Fruit fly (Drosophila melanogaster) whole organism, wandering third instar larva: ENCODE results near the gene Dhrs4.

Source experiments
- Abd-B ChIP-seq: fragments of >200 bp; optimal IDR thresholded peaks from 2 replicates; lab custom pipeline; 2017; ENCODE audit warnings: missing biosample characterization, missing genetic modification characterization
- CG32264 ChIP-seq: fragments of 200-800 bp; sonication (Bioruptor generic); optimal IDR thresholded peaks from 2 replicates; lab custom pipeline; 2016; ENCODE audit warnings: missing biosample characterization, missing genetic modification characterization
- CG9705 ChIP-seq: fragments of 200-800 bp; sonication (Bioruptor generic); optimal IDR thresholded peaks from 2 replicates; lab custom pipeline; 2018; ENCODE audit warnings: missing biosample characterization, mild to moderate bottlenecking, missing genetic modification characterization
- CrebA ChIP-seq: fragments of 200-800 bp; sonication (Bioruptor generic); optimal IDR thresholded peaks from 2 replicates; lab custom pipeline; 2016; ENCODE audit warnings: missing biosample characterization, mild to moderate bottlenecking, missing genetic modification characterization, borderline replicate concordance
- Dfd ChIP-seq: fragments of >200 bp; optimal IDR thresholded peaks from 2 replicates; lab custom pipeline; 2017; ENCODE audit warnings: missing biosample characterization, missing genetic modification characterization
- Dif ChIP-seq: fragments of 200-275, 200-300 bp; sonication (Bioruptor generic); optimal IDR thresholded peaks from 2 replicates; lab custom pipeline; 2018; ENCODE audit warnings: missing biosample characterization, missing genetic modification characterization; ENCODE audit not compliant: partially characterized antibody
- GATAd ChIP-seq: sonication (Bioruptor generic); optimal IDR thresholded peaks from 2 replicates; lab custom pipeline; 2016; ENCODE audit warnings: missing biosample characterization, missing genetic modification characterization
- HLH106 ChIP-seq: fragments of 200-800 bp; optimal IDR thresholded peaks from 3 replicates; lab custom pipeline; 2019; ENCODE audit warnings: missing biosample characterization, mild to moderate bottlenecking, missing genetic modification characterization, moderate library complexity
- Hnf4 ChIP-seq: fragments of 200-800 bp; sonication (Bioruptor generic); optimal IDR thresholded peaks from 2 replicates; lab custom pipeline; 2016; ENCODE audit warnings: missing biosample characterization, mild to moderate bottlenecking, missing genetic modification characterization
- Hr78 ChIP-seq: fragments of >200 bp; optimal IDR thresholded peaks from 2 replicates; lab custom pipeline; 2017; ENCODE audit warnings: missing biosample characterization, missing genetic modification characterization
- Hr83 ChIP-seq: fragments of 200-300 bp; sonication (Bioruptor generic); optimal IDR thresholded peaks from 2 replicates; lab custom pipeline; 2016; ENCODE audit warnings: missing biosample characterization, mild to moderate bottlenecking, missing genetic modification characterization, moderate library complexity; ENCODE audit not compliant: poor library complexity, severe bottlenecking
- Jra ChIP-seq: sonication (Bioruptor generic); optimal IDR thresholded peaks from 2 replicates; lab custom pipeline; 2016; ENCODE audit warnings: missing biosample characterization, missing genetic modification characterization
- Mio ChIP-seq: sonication (Bioruptor generic); optimal IDR thresholded peaks from 2 replicates; lab custom pipeline; 2016; ENCODE audit warnings: missing biosample characterization, missing genetic modification characterization
- Myc ChIP-seq: fragments of >200 bp; optimal IDR thresholded peaks from 2 replicates; lab custom pipeline; 2017
- N ChIP-seq: fragments of >200 bp; optimal IDR thresholded peaks from 2 replicates; lab custom pipeline; 2018; ENCODE audit warnings: missing biosample characterization, missing external identifiers, missing genetic modification characterization
- OdsH ChIP-seq: fragments of 200-800 bp; sonication (Bioruptor generic); optimal IDR thresholded peaks from 2 replicates; lab custom pipeline; 2016; ENCODE audit warnings: missing biosample characterization, mild to moderate bottlenecking, missing genetic modification characterization
- Rel ChIP-seq, 2 experiments: fragments of 200-800 bp; sonication (Bioruptor generic) in 1 of 2; optimal IDR thresholded peaks; 2 replicates in 1 of 2; 3 replicates in 1 of 2; lab custom pipeline; 2016 to 2019; ENCODE audit warnings: mild to moderate bottlenecking in 2 of 2, missing biosample characterization in 2 of 2, missing genetic modification characterization in 2 of 2, moderate library complexity in 1 of 2
- Sp1 ChIP-seq: fragments of 200-800 bp; sonication (Bioruptor generic); optimal IDR thresholded peaks from 3 replicates; lab custom pipeline; 2019; ENCODE audit warnings: missing biosample characterization, mild to moderate bottlenecking, missing genetic modification characterization, moderate library complexity
- Vsx2 ChIP-seq: fragments of 200-300, 225-300 bp; sonication (Bioruptor generic); optimal IDR thresholded peaks from 2 replicates; lab custom pipeline; 2018; ENCODE audit warnings: missing biosample characterization, missing genetic modification characterization; ENCODE audit not compliant: partially characterized antibody
- br ChIP-seq: fragments of 200-800 bp; sonication (Bioruptor generic); optimal IDR thresholded peaks from 2 replicates; lab custom pipeline; 2016; ENCODE audit warnings: missing biosample characterization, missing genetic modification characterization
- brk ChIP-seq: fragments of 200-800 bp; sonication (Bioruptor generic); optimal IDR thresholded peaks from 2 replicates; lab custom pipeline; 2016; ENCODE audit warnings: missing biosample characterization, mild to moderate bottlenecking, missing genetic modification characterization
- dl ChIP-seq, 2 experiments: fragments of 175-275, 200-275 bp in 1 of 2; fragments of 200-275 bp in 1 of 2; sonication (Bioruptor generic); optimal IDR thresholded peaks; lab custom pipeline; 2018; ENCODE audit warnings: mild to moderate bottlenecking in 2 of 2, missing biosample characterization in 2 of 2, missing genetic modification characterization in 2 of 2, moderate library complexity in 2 of 2; ENCODE audit not compliant: partially characterized antibody in 2 of 2, insufficient read depth in 1 of 2
- dmrt93B ChIP-seq: fragments of 200-800 bp; sonication (Bioruptor generic); optimal IDR thresholded peaks from 2 replicates; lab custom pipeline; 2018; ENCODE audit warnings: missing biosample characterization, mild to moderate bottlenecking, missing genetic modification characterization
- dsf ChIP-seq: sonication (Bioruptor generic); optimal IDR thresholded peaks from 2 replicates; lab custom pipeline; 2016; ENCODE audit warnings: missing biosample characterization, missing genetic modification characterization, borderline replicate concordance
- ey ChIP-seq: fragments of 200-800 bp; sonication (Bioruptor generic); optimal IDR thresholded peaks from 2 replicates; lab custom pipeline; 2016; ENCODE audit warnings: missing biosample characterization, missing genetic modification characterization
- foxo ChIP-seq, 2 experiments: fragments of 200-800 bp; sonication (Bioruptor generic); optimal IDR thresholded peaks; 2 replicates in 1 of 2; 3 replicates in 1 of 2; lab custom pipeline; 2016 to 2017; ENCODE audit warnings: missing biosample characterization in 2 of 2, missing genetic modification characterization in 2 of 2
- fru ChIP-seq: fragments of 200-800 bp; sonication (Bioruptor generic); optimal IDR thresholded peaks from 3 replicates; lab custom pipeline; 2016; ENCODE audit warnings: missing biosample characterization, mild to moderate bottlenecking, missing genetic modification characterization
- h ChIP-seq: fragments of 200-800 bp; sonication (Bioruptor generic); optimal IDR thresholded peaks from 3 replicates; lab custom pipeline; 2016; ENCODE audit warnings: missing biosample characterization, mild to moderate bottlenecking, missing genetic modification characterization
- jim ChIP-seq: fragments of 175-275, 200-325 bp; sonication (Bioruptor generic); optimal IDR thresholded peaks from 2 replicates; lab custom pipeline; 2016; ENCODE audit warnings: missing biosample characterization, mild to moderate bottlenecking, missing genetic modification characterization
- lola ChIP-seq: fragments of >200 bp; optimal IDR thresholded peaks from 2 replicates; lab custom pipeline; 2017; ENCODE audit warnings: missing biosample characterization, missing genetic modification characterization
- pan ChIP-seq: fragments of >200 bp; optimal IDR thresholded peaks from 2 replicates; lab custom pipeline; 2017
- rgr ChIP-seq: fragments of 200-800 bp; sonication (Bioruptor generic); optimal IDR thresholded peaks from 3 replicates; lab custom pipeline; 2016; ENCODE audit warnings: missing biosample characterization, mild to moderate bottlenecking, missing genetic modification characterization
- sage ChIP-seq: fragments of 200-800 bp; sonication (Bioruptor generic); optimal IDR thresholded peaks from 2 replicates; lab custom pipeline; 2016; ENCODE audit warnings: missing biosample characterization, mild to moderate bottlenecking, missing genetic modification characterization
- tai ChIP-seq: sonication (Bioruptor generic); optimal IDR thresholded peaks from 2 replicates; lab custom pipeline; 2016; ENCODE audit warnings: missing biosample characterization, missing genetic modification characterization
- usp ChIP-seq: fragments of >200 bp; optimal IDR thresholded peaks from 2 replicates; lab custom pipeline; 2017; ENCODE audit warnings: missing biosample characterization, missing genetic modification characterization
- woc ChIP-seq: sonication (Bioruptor generic); optimal IDR thresholded peaks from 2 replicates; lab custom pipeline; 2016; ENCODE audit warnings: missing biosample characterization, mild to moderate bottlenecking, missing genetic modification characterization

Gene Dhrs4

dm6 chr3L:5183662-5184061 lies 42.2 kb upstream of the Dhrs4 start:
- TF ChIP-seq dsf (GFP tag; lab: Kevin White, UChicago) (no peak), lola (no peak), dl (GFP tag; optimal IDR thresholded peaks at IDR 0.05; lab: Kevin White, UChicago; ENCODE audit: insufficient read depth in 1 of 2, partially characterized antibody in 2 of 2) (no peak)

- TF ChIP-seq rgr (peak; percentile 70), Hr83 (GFP tag; lab: Kevin White, UChicago) (no peak), Sp1 (GFP tag; lab: Kevin White, UChicago) (peak; percentile 47), CG9705 (GFP tag; lab: Kevin White, UChicago) (no peak), pan (no peak), Rel (GFP tag; optimal IDR thresholded peaks at IDR 0.05; lab: Kevin White, UChicago) (no peak), Rel (tag; optimal IDR thresholded peaks at IDR 0.05; lab: Kevin White, UChicago) (peak; percentile 3), br (GFP tag; lab: Kevin White, UChicago) (peak; percentile 53), h (peak; percentile 67), CrebA (GFP tag; lab: Kevin White, UChicago) (no peak), ey (GFP tag; lab: Kevin White, UChicago) (peak; percentile 49), Vsx2 (GFP tag; lab: Kevin White, UChicago) (no peak), GATAd (peak; percentile 7), Myc (lab: Kevin White, UChicago) (no peak), fru (GFP tag; lab: Kevin White, UChicago) (peak; percentile 37), dmrt93B (peak; percentile 27), CG32264 (GFP tag; lab: Kevin White, UChicago) (peak; percentile 34), lola (no peak), sage (GFP tag; lab: Kevin White, UChicago) (peak; percentile 9), usp (GFP tag; lab: Kevin White, UChicago) (no peak), tai (no peak), Hnf4 (GFP tag; lab: Kevin White, UChicago) (peak; percentile 27), Dfd (GFP tag; lab: Kevin White, UChicago) (no peak), Jra (GFP tag; lab: Kevin White, UChicago) (no peak), OdsH (GFP tag; lab: Kevin White, UChicago) (peak; percentile 43), foxo (GFP tag; optimal IDR thresholded peaks at IDR 0.05; lab: Kevin White, UChicago) (peak in 1 of 2 experiments; percentile 23), N (GFP tag; lab: Kevin White, UChicago) (no peak), Dif (GFP tag; lab: Kevin White, UChicago) (peak; percentile 17), dsf (GFP tag; lab: Kevin White, UChicago) (no peak), Abd-B (GFP tag; lab: Kevin White, UChicago) (no peak), HLH106 (tag; lab: Kevin White, UChicago) (peak; percentile 33), Hr78 (GFP tag; lab: Kevin White, UChicago) (no peak), brk (GFP tag; lab: Kevin White, UChicago) (no peak), jim (no peak)
Observed at dm6 chr3L:5182994-5183566, 41.6 kb upstream of the Dhrs4 start.

- peak; percentile 7 for TF ChIP-seq br (GFP tag; lab: Kevin White, UChicago)
- peak; percentile 32 for TF ChIP-seq ey (GFP tag; lab: Kevin White, UChicago)
- peak; percentile 7 for TF ChIP-seq Hnf4 (GFP tag; lab: Kevin White, UChicago)
- no peak for TF ChIP-seq GATAd
- no peak for TF ChIP-seq Vsx2 (GFP tag; lab: Kevin White, UChicago)
- no peak for TF ChIP-seq usp (GFP tag; lab: Kevin White, UChicago)
- peak; percentile 40 for TF ChIP-seq fru (GFP tag; lab: Kevin White, UChicago)
- no peak for TF ChIP-seq Jra (GFP tag; lab: Kevin White, UChicago)
- TF ChIP-seq Myc (lab: Kevin White, UChicago) = no peak
- TF ChIP-seq brk (GFP tag; lab: Kevin White, UChicago) = no peak
- no peak for TF ChIP-seq Dif (GFP tag; lab: Kevin White, UChicago)
- no peak for TF ChIP-seq Mio (GFP tag; lab: Kevin White, UChicago)
- TF ChIP-seq h = peak; percentile 23
- TF ChIP-seq dl (GFP tag; optimal IDR thresholded peaks at IDR 0.05; lab: Kevin White, UChicago; ENCODE audit: insufficient read depth in 1 of 2, partially characterized antibody in 2 of 2) = no peak
- TF ChIP-seq foxo (GFP tag; optimal IDR thresholded peaks at IDR 0.05; lab: Kevin White, UChicago) = peak in 1 of 2 experiments; percentile 39
- no peak for TF ChIP-seq woc (GFP tag; lab: Kevin White, UChicago)
- TF ChIP-seq HLH106 (tag; lab: Kevin White, UChicago) = peak; percentile 16
- TF ChIP-seq CrebA (GFP tag; lab: Kevin White, UChicago) = no peak
- no peak for TF ChIP-seq dsf (GFP tag; lab: Kevin White, UChicago)
- TF ChIP-seq rgr = peak; percentile 16
- TF ChIP-seq N (GFP tag; lab: Kevin White, UChicago) = no peak
- no peak for TF ChIP-seq lola
- no peak for TF ChIP-seq CG9705 (GFP tag; lab: Kevin White, UChicago)
- TF ChIP-seq OdsH (GFP tag; lab: Kevin White, UChicago) = peak; percentile 27
- TF ChIP-seq Rel (GFP tag; optimal IDR thresholded peaks at IDR 0.05; lab: Kevin White, UChicago) = no peak
- no peak for TF ChIP-seq Rel (tag; optimal IDR thresholded peaks at IDR 0.05; lab: Kevin White, UChicago)
- no peak for TF ChIP-seq jim
Observed at dm6 chr3L:5182255-5182993, 41.0 kb upstream of the Dhrs4 start.
